Fruit fly (Drosophila melanogaster): Measurements from ENCODE around the gene CG9018.

DNA sequence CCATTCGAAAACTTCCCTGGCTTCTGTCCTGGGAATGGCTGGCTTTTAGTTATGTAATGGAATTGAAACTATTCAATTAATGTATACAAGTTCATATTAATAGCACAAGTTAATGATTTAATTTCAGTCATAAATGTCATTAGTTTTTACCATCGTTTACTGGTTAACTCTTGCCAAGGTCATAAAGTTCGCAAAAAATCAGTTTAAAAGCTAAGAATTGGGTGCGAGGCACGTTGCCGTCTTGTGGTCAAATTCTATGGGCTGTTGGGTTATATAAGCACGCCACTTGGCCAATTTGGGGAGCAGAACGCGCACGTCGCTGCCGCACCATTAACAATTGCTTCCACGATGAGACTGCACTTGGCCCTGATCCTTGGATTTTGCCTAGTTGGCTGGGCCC, 39.4 kb upstream of the CG9018 start, which contains the start of gene yellow-g2:
- TF ChIP-seq Pif1B (GFP tag; optimal IDR thresholded peaks at IDR 0.05) (no peak), CG12605 (GFP tag; IDR thresholded peaks at IDR 0.05) (no peak), EcR (GFP tag; optimal IDR thresholded peaks at IDR 0.05) (no peak), Snoo (tag; optimal IDR thresholded peaks at IDR 0.05) (no peak)
